Worm (Caenorhabditis elegans): ENCODE results near the gene C44C10.11.

C44C10.11 gene

DNA sequence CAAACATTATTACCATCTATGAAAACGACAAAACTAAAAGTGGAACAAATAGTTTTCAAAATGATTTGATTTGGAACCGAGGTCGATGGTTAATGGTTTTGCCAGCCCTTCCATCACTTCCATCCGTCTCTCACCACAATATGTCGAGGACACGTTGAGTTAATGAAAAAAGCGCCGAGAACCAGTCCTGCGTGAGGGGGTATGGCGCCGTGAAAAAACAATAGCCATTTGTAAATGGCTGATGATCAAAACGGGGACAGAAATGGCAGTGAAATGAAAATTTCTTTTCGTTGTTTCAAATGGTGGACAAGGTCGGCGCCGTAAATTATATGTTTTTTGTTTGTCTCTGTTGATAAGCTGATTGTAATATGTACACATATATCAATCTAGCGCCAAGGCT is 9.9 kb upstream of the C44C10.11 start (continued):
- TF ChIP-seq ceh-44 (GFP tag; IDR thresholded peaks at IDR 0.05) = no peak
- TF ChIP-seq cey-2 (tag; optimal IDR thresholded peaks at IDR 0.05; ENCODE audit: borderline replicate concordance, insufficient read depth) = peak; percentile 39
- no peak for TF ChIP-seq php-3 (GFP tag; IDR thresholded peaks at IDR 0.05)
- no peak for TF ChIP-seq nhr-10 (tag; optimal IDR thresholded peaks at IDR 0.05)
- TF ChIP-seq nhr-42 (GFP tag; IDR thresholded peaks at IDR 0.05) = no peak
- 0 out of 2 replicates have a peak, but pooled peaks have one; percentile 27 for TF ChIP-seq tra-1 (GFP tag; IDR thresholded peaks at IDR 0.05)
- TF ChIP-seq Y5F2A.4 (GFP tag; optimal IDR thresholded peaks at IDR 0.05) = no peak
- peak; percentile 65 for TF ChIP-seq mxl-3 (GFP tag; optimal IDR thresholded peaks at IDR 0.05)
- no peak for TF ChIP-seq nhr-76 (tag; optimal IDR thresholded peaks at IDR 0.05)
- TF ChIP-seq madf-9 (GFP tag; conservative IDR thresholded peaks at IDR 0.05) = no peak
- no peak for TF ChIP-seq ZK337.2 (GFP tag; IDR thresholded peaks at IDR 0.05)

DNA sequence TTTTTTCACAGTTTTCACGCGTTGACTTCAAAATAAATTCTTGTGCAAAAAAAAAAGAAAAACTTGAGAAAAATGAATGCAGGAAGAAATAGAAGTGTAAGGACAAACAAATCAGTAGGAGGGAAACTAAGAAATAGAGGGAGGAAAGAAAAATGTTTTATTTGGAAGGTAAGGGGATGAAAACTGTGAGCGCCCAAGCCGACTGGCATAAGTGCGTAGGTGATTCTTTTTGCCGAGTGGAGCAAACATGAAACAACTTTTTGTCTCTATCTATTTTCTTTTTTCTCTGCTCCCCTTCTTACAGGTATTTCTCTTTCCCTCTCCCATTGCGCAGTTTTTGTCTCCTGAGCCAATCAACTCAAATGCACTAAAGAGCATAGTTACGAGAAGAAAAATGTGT is 8.6 kb upstream of the C44C10.11 start:
- TF ChIP-seq dve-1 (tag; optimal IDR thresholded peaks at IDR 0.05; ENCODE audit: insufficient read depth) = no peak
- no peak for TF ChIP-seq attf-4 (tag; optimal IDR thresholded peaks at IDR 0.05)
- no peak for TF ChIP-seq lin-13 (GFP tag; optimal IDR thresholded peaks at IDR 0.05)
- no peak for TF ChIP-seq zfp-2 (tag; optimal IDR thresholded peaks at IDR 0.05)
- TF ChIP-seq vab-7 (GFP tag; IDR thresholded peaks at IDR 0.05) = no peak
- TF ChIP-seq madf-5 (GFP tag; IDR thresholded peaks at IDR 0.05) = no peak
- TF ChIP-seq D1046.2 (GFP tag; IDR thresholded peaks at IDR 0.05) = no peak
- TF ChIP-seq dmd-6 (GFP tag; IDR thresholded peaks at IDR 0.05) = no peak
- TF ChIP-seq ztf-11 (tag; optimal IDR thresholded peaks at IDR 0.05) = no peak
- no peak for TF ChIP-seq duxl-1 (tag; optimal IDR thresholded peaks at IDR 0.05; ENCODE audit: poor library complexity)
- TF ChIP-seq mdl-1 (tag; optimal IDR thresholded peaks at IDR 0.05) = no peak
- no peak for TF ChIP-seq nhr-102 (tag; optimal IDR thresholded peaks at IDR 0.05)
- no peak for TF ChIP-seq nhr-237 (tag; optimal IDR thresholded peaks at IDR 0.05)
- no peak for TF ChIP-seq lim-7 (GFP tag; IDR thresholded peaks at IDR 0.05)
- TF ChIP-seq egl-27 (tag; optimal IDR thresholded peaks at IDR 0.05) = no peak
- no peak for TF ChIP-seq unc-130 (GFP tag; optimal IDR thresholded peaks at IDR 0.05)
- TF ChIP-seq spr-3 (GFP tag; optimal IDR thresholded peaks at IDR 0.05) = no peak

DNA sequence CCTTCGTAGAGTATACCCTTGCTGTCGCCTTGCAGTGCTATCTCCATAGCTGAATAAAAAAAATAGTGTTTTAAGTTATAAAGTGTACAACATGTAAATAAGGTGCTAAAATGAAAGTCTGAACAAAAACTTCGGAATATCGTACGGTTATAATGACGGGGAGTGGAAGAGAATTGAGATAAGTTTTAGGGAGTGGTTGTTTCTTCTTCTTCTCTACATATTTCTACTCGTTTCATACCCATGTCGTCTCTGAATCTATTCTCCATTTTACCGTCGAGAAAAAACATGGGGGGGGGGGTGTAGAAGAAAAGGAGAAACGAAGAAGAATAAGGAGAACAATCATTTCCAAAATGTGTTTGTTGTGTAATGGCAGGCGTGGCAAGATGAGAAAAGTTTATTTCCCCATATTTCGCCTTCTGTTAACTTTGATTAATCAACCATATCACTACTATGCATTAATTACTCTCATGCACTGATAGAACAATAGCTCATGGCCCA is 6.4 kb upstream of the C44C10.11 start, which contains the start of gene C44C10.9:
Gene C44C10.9 (minus strand): TSS at position 51 of the 498 bp plus-strand sequence.
- TF ChIP-seq dve-1 (tag; optimal IDR thresholded peaks at IDR 0.05; ENCODE audit: insufficient read depth) (peak; percentile 28), unc-130 (GFP tag; optimal IDR thresholded peaks at IDR 0.05) (no peak), mxl-3 (GFP tag; optimal IDR thresholded peaks at IDR 0.05) (peak; percentile 5)

DNA sequence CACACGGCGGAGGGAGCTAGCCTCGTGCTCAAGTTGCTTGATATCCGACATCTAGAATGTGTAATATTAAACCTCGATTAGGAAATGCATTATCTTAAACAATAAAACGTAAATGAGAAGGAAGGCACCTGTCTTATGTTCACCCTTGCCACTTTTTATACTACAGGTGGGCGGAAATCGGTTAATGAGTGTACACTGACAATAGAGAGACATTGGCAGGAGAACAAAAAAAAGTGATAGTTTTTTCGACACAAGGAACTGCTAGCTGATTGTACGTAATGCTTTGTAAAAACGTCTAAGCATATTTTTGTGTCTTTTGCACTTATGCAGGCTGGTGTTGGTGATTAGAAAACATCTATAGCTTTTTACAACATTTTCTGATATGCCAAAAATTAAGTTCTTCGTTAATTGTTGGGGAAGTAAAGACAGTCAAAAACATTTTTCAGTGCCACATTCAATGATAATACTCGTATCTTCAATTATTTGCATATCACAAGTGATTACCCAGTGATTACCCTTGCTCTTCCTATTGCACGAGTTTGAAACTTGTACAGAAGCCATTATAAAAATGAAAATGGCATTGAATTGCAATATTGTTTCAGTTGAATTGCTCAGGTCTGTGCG is 2.2 kb upstream of the C44C10.11 start, which contains the start of gene col-180:
Gene col-180 (minus strand): TSS at position 51 of the 624 bp plus-strand sequence.
- TF ChIP-seq T20F7.1 (GFP tag; optimal IDR thresholded peaks at IDR 0.05) (no peak), dmd-6 (GFP tag; IDR thresholded peaks at IDR 0.05) (no peak), unc-62 (GFP tag; optimal IDR thresholded peaks at IDR 0.05 in 1 of 2) (peak in 1 of 2 experiments; percentile 93), unc-62 (tag; optimal IDR thresholded peaks at IDR 0.05) (no peak), nhr-6 (tag; optimal IDR thresholded peaks at IDR 0.05) (no peak), set-16 (GFP tag; IDR thresholded peaks at IDR 0.05) (no peak), skn-1 (tag; optimal IDR thresholded peaks at IDR 0.05) (no peak), mxl-2 (GFP tag; conservative IDR thresholded peaks at IDR 0.05) (no peak), aha-1 (tag) (peak; percentile 87), R02D3.7 (tag; optimal IDR thresholded peaks at IDR 0.05) (no peak), nhr-25 (tag; optimal IDR thresholded peaks at IDR 0.05; ENCODE audit: borderline replicate concordance, insufficient read depth) (no peak), mxl-3 (GFP tag; optimal IDR thresholded peaks at IDR 0.05) (peak; percentile 18)
